Fruit fly (Drosophila melanogaster): ENCODE measurements around the gene CG14042.

The CG14042 gene

dm6 chr2L:5086905-5087522, 49.5 kb downstream of the CG14042 start (continued):
- TF ChIP-seq fd3F (GFP tag; optimal IDR thresholded peaks at IDR 0.05) (peak; percentile 61), dmrt99B (tag; optimal IDR thresholded peaks at IDR 0.05) (peak; percentile 90), CG12391 (tag; optimal IDR thresholded peaks at IDR 0.05) (peak; percentile 82), CG5953 (GFP tag; IDR thresholded peaks at IDR 0.05) (peak; percentile 60; the same call in 1 of the 2 replicates), esg (GFP tag; conservative IDR thresholded peaks at IDR 0.05) (peak; percentile 53; the same call in 1 of the 2 replicates), sim (GFP tag; IDR thresholded peaks at IDR 0.05) (no peak; the same call in 1 of the 2 replicates), Fer2 (tag; optimal IDR thresholded peaks at IDR 0.05) (peak; percentile 39), CG4282 (GFP tag; optimal IDR thresholded peaks at IDR 0.05) (no peak), CG17912 (GFP tag; optimal IDR thresholded peaks at IDR 0.05) (no peak), ro (GFP tag; IDR thresholded peaks at IDR 0.05) (no peak), CG1603 (tag; optimal IDR thresholded peaks at IDR 0.05) (peak; percentile 70), ham (GFP tag; IDR thresholded peaks at IDR 0.05) (no peak), Bdp1 (GFP tag; optimal IDR thresholded peaks at IDR 0.05) (peak; percentile 46), klu (GFP tag; IDR thresholded peaks at IDR 0.05) (no peak), CkIIα-i1 (GFP tag; IDR thresholded peaks at IDR 0.05) (no peak), CG2116 (GFP tag; optimal IDR thresholded peaks at IDR 0.05) (peak; percentile 54), Ets97D (GFP tag; optimal IDR thresholded peaks at IDR 0.05) (peak; percentile 38), sima (GFP tag; optimal IDR thresholded peaks at IDR 0.05) (peak; percentile 26), gfzf (GFP tag; optimal IDR thresholded peaks at IDR 0.05) (no peak), CG31365 (tag; optimal IDR thresholded peaks at IDR 0.05) (peak; percentile 49), CG6765 (GFP tag; optimal IDR thresholded peaks at IDR 0.05) (peak; percentile 74), Jarid2 (GFP tag; optimal IDR thresholded peaks at IDR 0.05) (peak; percentile 53), CG33213 (GFP tag; optimal IDR thresholded peaks at IDR 0.05) (peak; percentile 63), CG8944 (GFP tag; optimal IDR thresholded peaks at IDR 0.05) (peak; percentile 13), ken (GFP tag; IDR thresholded peaks at IDR 0.05) (0 out of 3 replicates have a peak, but pooled peaks have one; percentile 33), nom (GFP tag; optimal IDR thresholded peaks at IDR 0.05) (peak; percentile 84), bbx (GFP tag; IDR thresholded peaks at IDR 0.05; ENCODE audit: partially characterized antibody) (no peak), BtbVII (GFP tag; optimal IDR thresholded peaks at IDR 0.05) (peak; percentile 70), CG17359 (tag; optimal IDR thresholded peaks at IDR 0.05) (peak; percentile 87), CG4424 (GFP tag; optimal IDR thresholded peaks at IDR 0.05) (peak; percentile 76), CG34376 (GFP tag; optimal IDR thresholded peaks at IDR 0.05) (peak; percentile 44), Chrac-16 (GFP tag; optimal IDR thresholded peaks at IDR 0.05) (peak; percentile 42), CG10209 (GFP tag; optimal IDR thresholded peaks at IDR 0.05) (peak; percentile 85), CG11093 (GFP tag; IDR thresholded peaks at IDR 0.05) (0 out of 3 replicates have a peak, but pooled peaks have one; percentile 25), hb (GFP tag; IDR thresholded peaks at IDR 0.05; ENCODE audit: partially characterized antibody) (no peak), CG6254 (GFP tag; optimal IDR thresholded peaks at IDR 0.05) (peak; percentile 76), CG32767 (GFP tag; IDR thresholded peaks at IDR 0.05) (peak; percentile 62), Oli (tag; optimal IDR thresholded peaks at IDR 0.05) (peak; percentile 85), zen2 (GFP tag; IDR thresholded peaks at IDR 0.05; ENCODE audit: partially characterized antibody) (no peak), Spps (tag; optimal IDR thresholded peaks at IDR 0.05) (peak; percentile 2), Nf-YB (GFP tag; optimal IDR thresholded peaks at IDR 0.05) (peak; percentile 66), h (optimal IDR thresholded peaks at IDR 0.05) (no peak), CG17612 (GFP tag; IDR thresholded peaks at IDR 0.05) (no peak), slbo (GFP tag; IDR thresholded peaks at IDR 0.05) (peak; percentile 63; the same call in 1 of the 2 replicates), CG31388 (GFP tag; optimal IDR thresholded peaks at IDR 0.05) (peak; percentile 29), CG14667 (GFP tag; IDR thresholded peaks at IDR 0.05) (peak; percentile 40; the same call in 1 of the 2 replicates), bigmax (GFP tag; optimal IDR thresholded peaks at IDR 0.05) (no peak), CG11247 (GFP tag; IDR thresholded peaks at IDR 0.05) (peak; percentile 31; the same call in 1 of the 2 replicates), CG12744 (GFP tag; optimal IDR thresholded peaks at IDR 0.05) (peak; percentile 53)
